Fruit fly (Drosophila melanogaster) whole organism, wandering third instar larva: Measurements from ENCODE around the gene CG33159.

ENCODE experiments used
- Hr78 ChIP-seq: fragments of >200 bp; optimal IDR thresholded peaks from 2 replicates; lab custom pipeline; 2017; ENCODE audit warnings: missing biosample characterization, missing genetic modification characterization
- Sp1 ChIP-seq: fragments of 200-800 bp; sonication (Bioruptor generic); optimal IDR thresholded peaks from 3 replicates; lab custom pipeline; 2019; ENCODE audit warnings: missing biosample characterization, mild to moderate bottlenecking, missing genetic modification characterization, moderate library complexity
- dl ChIP-seq, 2 experiments: fragments of 175-275, 200-275 bp in 1 of 2; fragments of 200-275 bp in 1 of 2; sonication (Bioruptor generic); optimal IDR thresholded peaks; lab custom pipeline; 2018; ENCODE audit warnings: mild to moderate bottlenecking in 2 of 2, missing biosample characterization in 2 of 2, missing genetic modification characterization in 2 of 2, moderate library complexity in 2 of 2; ENCODE audit not compliant: partially characterized antibody in 2 of 2, insufficient read depth in 1 of 2
- h ChIP-seq: fragments of 200-800 bp; sonication (Bioruptor generic); optimal IDR thresholded peaks from 3 replicates; lab custom pipeline; 2016; ENCODE audit warnings: missing biosample characterization, mild to moderate bottlenecking, missing genetic modification characterization
- sv ChIP-seq: fragments of 200-800 bp; sonication (Bioruptor generic); optimal IDR thresholded peaks from 3 replicates; lab custom pipeline; 2016; ENCODE audit warnings: missing biosample characterization, missing genetic modification characterization

DNA sequence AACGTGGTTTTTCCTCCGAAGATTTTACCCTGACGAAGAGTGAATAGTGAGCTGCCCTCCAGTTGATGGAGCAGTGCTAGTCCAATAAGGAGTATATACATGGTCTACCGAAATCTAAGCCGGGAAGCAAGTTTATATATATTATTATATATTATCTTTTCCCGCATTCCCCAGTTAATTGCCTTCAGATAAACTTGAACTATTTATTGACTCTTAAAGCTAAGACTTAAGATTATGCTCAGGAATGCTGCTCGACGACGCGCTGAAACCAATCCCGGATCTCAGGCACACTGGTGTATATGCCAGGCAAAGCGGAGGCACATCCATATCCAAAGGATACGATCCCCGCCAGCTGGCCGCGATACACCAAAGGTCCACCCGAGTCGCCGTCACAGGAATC is 1.1 kb upstream of the CG33159 start, which contains the start of gene CG32277:
- no peak for TF ChIP-seq Sp1 (GFP tag; lab: Kevin White, UChicago)
- TF ChIP-seq sv (GFP tag; lab: Kevin White, UChicago), result no peak
- no peak for TF ChIP-seq Hr78 (GFP tag; lab: Kevin White, UChicago)
- no peak for TF ChIP-seq h (GFP tag; lab: Kevin White, UChicago)
- no peak for TF ChIP-seq dl (GFP tag; optimal IDR thresholded peaks at IDR 0.05; lab: Kevin White, UChicago; ENCODE audit: insufficient read depth in 1 of 2, partially characterized antibody in 2 of 2)
